Worm (Caenorhabditis elegans) whole organism, L1 larva: Measurements from ENCODE around the gene gfat-1.

Experiments used
- F16B12.6 ChIP-seq: fragments of 150-350 bp; optimal IDR thresholded peaks from 2 replicates; lab custom pipeline; 2014; ENCODE audit warnings: missing biosample characterization, missing genetic modification characterization
- Y116A8C.19 ChIP-seq: sonication (generic microtip); optimal IDR thresholded peaks from 2 replicates; lab custom pipeline; 2016; ENCODE audit warnings: missing compliant biosample characterization, missing genetic modification characterization, borderline replicate concordance
- aha-1 ChIP-seq: fragments of 150-350 bp; optimal IDR thresholded peaks from 2 replicates; lab custom pipeline; 2014; ENCODE audit warnings: missing biosample characterization, missing genetic modification characterization
- aly-2 ChIP-seq: fragments of 150-350 bp; optimal IDR thresholded peaks from 2 replicates; lab custom pipeline; 2014; ENCODE audit warnings: missing biosample characterization, missing genetic modification characterization
- ama-1 ChIP-seq: fragments of 150-350 bp; optimal IDR thresholded peaks from 2 replicates; lab custom pipeline; 2014
- blmp-1 ChIP-seq: fragments of 150-350 bp; optimal IDR thresholded peaks from 2 replicates; lab custom pipeline; 2014; ENCODE audit warnings: missing biosample characterization, missing genetic modification characterization
- ceh-82 ChIP-seq, 3 experiments: fragments of 150-350 bp in 1 of 3; sonication (generic microtip) in 2 of 3; optimal IDR thresholded peaks; 2 replicates each; lab custom pipeline; 2014 to 2017; ENCODE audit warnings: missing biosample characterization in 3 of 3, missing genetic modification characterization in 3 of 3
- ces-1 ChIP-seq: fragments of 150-350 bp; optimal IDR thresholded peaks from 2 replicates; lab custom pipeline; 2014; ENCODE audit warnings: missing biosample characterization, missing genetic modification reagents, missing genetic modification characterization
- dsc-1 ChIP-seq: sonication (generic microtip); optimal IDR thresholded peaks from 2 replicates; lab custom pipeline; 2016; ENCODE audit warnings: mild to moderate bottlenecking, missing genetic modification characterization, missing compliant biosample characterization
- efl-1 ChIP-seq, 4 experiments: fragments of 150-350 bp; optimal IDR thresholded peaks in 3 of 4; peaks in 1 of 4; 1 replicate in 1 of 4; 2 replicates in 3 of 4; lab custom pipeline; 2014; ENCODE audit warnings: missing biosample characterization in 2 of 4, missing genetic modification characterization in 2 of 4, missing genetic modification reagents in 2 of 4
- egl-13 ChIP-seq: sonication (generic microtip); optimal IDR thresholded peaks from 2 replicates; lab custom pipeline; 2016; ENCODE audit warnings: missing genotype, missing genetic modification reagents, missing genetic modification characterization, missing compliant biosample characterization
- elt-2 ChIP-seq: sonication (generic microtip); optimal IDR thresholded peaks from 2 replicates; lab custom pipeline; 2016; ENCODE audit warnings: missing genetic modification characterization, mild to moderate bottlenecking, inconsistent platforms, missing compliant biosample characterization, missing genetic modification reagents
- elt-3 ChIP-seq, 6 experiments: fragments of 150-350 bp in 1 of 6; sonication (generic microtip); optimal IDR thresholded peaks; 2 replicates each; lab custom pipeline; 2017 to 2018; ENCODE audit warnings: missing biosample characterization in 6 of 6, missing genetic modification characterization in 6 of 6, inconsistent platforms in 1 of 6
- fos-1 ChIP-seq: fragments of 150-350 bp; optimal IDR thresholded peaks from 2 replicates; lab custom pipeline; 2014; ENCODE audit warnings: missing biosample characterization, missing genetic modification characterization
- grh-1 ChIP-seq: fragments of 200-800 bp; sonication (Bioruptor generic); IDR thresholded peaks from 2 replicates; pipeline ENCODE4 v1.3.6; 2022; ENCODE audit warnings: missing genetic modification reagents, missing genetic modification characterization, missing compliant biosample characterization
- isw-1 ChIP-seq: fragments of 200-800 bp; sonication (Bioruptor generic); IDR thresholded peaks from 2 replicates; pipeline ENCODE4 v1.3.6; 2022; ENCODE audit warnings: missing genetic modification characterization, missing compliant biosample characterization
- jun-1 ChIP-seq: fragments of 150-350 bp; optimal IDR thresholded peaks from 2 replicates; lab custom pipeline; 2014; ENCODE audit warnings: missing biosample characterization, missing genetic modification reagents, missing genetic modification characterization
- lin-14 ChIP-seq: fragments of 200-800 bp; sonication (Bioruptor generic); optimal IDR thresholded peaks from 2 replicates; lab custom pipeline; 2018; ENCODE audit warnings: mild to moderate bottlenecking, missing genetic modification characterization, moderate library complexity, missing compliant biosample characterization
- lin-35 ChIP-seq, 2 experiments: fragments of 150-350 bp; optimal IDR thresholded peaks; 2 replicates each; lab custom pipeline; 2014; ENCODE audit warnings: missing biosample characterization in 2 of 2, missing genetic modification characterization in 2 of 2, missing genetic modification reagents in 2 of 2
- lin-39 ChIP-seq: fragments of 150-350 bp; optimal IDR thresholded peaks from 2 replicates; lab custom pipeline; 2014; ENCODE audit warnings: missing biosample characterization, missing genetic modification reagents, missing genetic modification characterization
- lir-3 ChIP-seq: sonication (generic microtip); optimal IDR thresholded peaks from 2 replicates; lab custom pipeline; 2016; ENCODE audit warnings: mild to moderate bottlenecking, missing genetic modification characterization, moderate library complexity, missing compliant biosample characterization; ENCODE audit not compliant: poor library complexity
- lsy-2 ChIP-seq, 2 experiments: fragments of 150-350 bp; optimal IDR thresholded peaks; 2 replicates each; lab custom pipeline; 2014; ENCODE audit warnings: missing biosample characterization in 2 of 2, missing genetic modification characterization in 2 of 2
- mdl-1 ChIP-seq, 2 experiments: fragments of 150-350 bp; optimal IDR thresholded peaks; 2 replicates each; lab custom pipeline; 2014 to 2017; ENCODE audit warnings: missing biosample characterization in 2 of 2, missing genetic modification characterization in 2 of 2, inconsistent platforms in 1 of 2
- mep-1 ChIP-seq: fragments of 150-350 bp; optimal IDR thresholded peaks from 2 replicates; lab custom pipeline; 2014; ENCODE audit warnings: missing biosample characterization, missing genetic modification characterization
- nhr-19 ChIP-seq: fragments of 200-800 bp; sonication (Bioruptor generic); conservative IDR thresholded peaks from 2 replicates; pipeline ENCODE4 v1.3.6; 2022; ENCODE audit warnings: missing genetic modification characterization, missing compliant biosample characterization
- nhr-20 ChIP-seq: sonication (generic microtip); optimal IDR thresholded peaks from 2 replicates; lab custom pipeline; 2016; ENCODE audit warnings: mild to moderate bottlenecking, missing genetic modification characterization, missing compliant biosample characterization
- nhr-71 ChIP-seq: sonication (generic microtip); optimal IDR thresholded peaks from 2 replicates; lab custom pipeline; 2016; ENCODE audit warnings: mild to moderate bottlenecking, missing genetic modification characterization, moderate library complexity, missing compliant biosample characterization
- nhr-76 ChIP-seq: sonication (generic microtip); optimal IDR thresholded peaks from 2 replicates; lab custom pipeline; 2017; ENCODE audit warnings: missing biosample characterization, missing genetic modification characterization
- nhr-77 ChIP-seq: fragments of 150-350 bp; optimal IDR thresholded peaks from 2 replicates; lab custom pipeline; 2014; ENCODE audit warnings: missing biosample characterization, missing genetic modification characterization
- nhr-85 ChIP-seq: sonication (generic microtip); peaks from one replicate; lab custom pipeline; 2016; ENCODE audit warnings: missing genetic modification characterization, inconsistent platforms, missing compliant biosample characterization
- nhr-90 ChIP-seq: sonication (generic microtip); optimal IDR thresholded peaks from 2 replicates; lab custom pipeline; 2016; ENCODE audit warnings: mild to moderate bottlenecking, missing genetic modification characterization, missing compliant biosample characterization; ENCODE audit not compliant: poor library complexity
- rnt-1 ChIP-seq: sonication (generic microtip); optimal IDR thresholded peaks from 2 replicates; lab custom pipeline; 2016; ENCODE audit warnings: mild to moderate bottlenecking, missing genetic modification characterization, moderate library complexity, missing compliant biosample characterization
- snpc-4 ChIP-seq: fragments of 150-350 bp; optimal IDR thresholded peaks from 2 replicates; lab custom pipeline; 2014; ENCODE audit warnings: missing biosample characterization, missing genetic modification characterization
- snu-23 ChIP-seq: sonication (generic microtip); optimal IDR thresholded peaks from 2 replicates; lab custom pipeline; 2016; ENCODE audit warnings: missing genetic modification characterization, missing compliant biosample characterization
- swsn-7 ChIP-seq: sonication (generic microtip); optimal IDR thresholded peaks from 2 replicates; lab custom pipeline; 2016; ENCODE audit warnings: missing genetic modification characterization, missing compliant biosample characterization
- tbx-2 ChIP-seq: sonication (generic microtip); optimal IDR thresholded peaks from 2 replicates; lab custom pipeline; 2016; ENCODE audit warnings: missing genetic modification characterization, missing compliant biosample characterization
- unc-130 ChIP-seq: fragments of 150-350 bp; optimal IDR thresholded peaks from 2 replicates; lab custom pipeline; 2017; ENCODE audit warnings: missing biosample characterization, missing genetic modification characterization, inconsistent platforms
- unc-98 ChIP-seq: fragments of 200-800 bp; sonication (Bioruptor generic); IDR thresholded peaks from 2 replicates; pipeline ENCODE4 v1.3.6; 2022; ENCODE audit warnings: missing genetic modification characterization, missing compliant biosample characterization
- xbp-1 ChIP-seq: sonication (generic microtip); optimal IDR thresholded peaks from 2 replicates; lab custom pipeline; 2016; ENCODE audit warnings: missing genetic modification characterization, missing compliant biosample characterization
- zag-1 ChIP-seq: fragments of 150-350 bp; optimal IDR thresholded peaks from 2 replicates; lab custom pipeline; 2014; ENCODE audit warnings: missing biosample characterization, missing genetic modification characterization
- ztf-11 ChIP-seq, 2 experiments: sonication (generic microtip); optimal IDR thresholded peaks; 2 replicates each; lab custom pipeline; 2016 to 2017; ENCODE audit warnings: missing genetic modification characterization in 2 of 2, missing biosample characterization in 1 of 2, missing compliant biosample characterization in 1 of 2

Gene gfat-1

DNA sequence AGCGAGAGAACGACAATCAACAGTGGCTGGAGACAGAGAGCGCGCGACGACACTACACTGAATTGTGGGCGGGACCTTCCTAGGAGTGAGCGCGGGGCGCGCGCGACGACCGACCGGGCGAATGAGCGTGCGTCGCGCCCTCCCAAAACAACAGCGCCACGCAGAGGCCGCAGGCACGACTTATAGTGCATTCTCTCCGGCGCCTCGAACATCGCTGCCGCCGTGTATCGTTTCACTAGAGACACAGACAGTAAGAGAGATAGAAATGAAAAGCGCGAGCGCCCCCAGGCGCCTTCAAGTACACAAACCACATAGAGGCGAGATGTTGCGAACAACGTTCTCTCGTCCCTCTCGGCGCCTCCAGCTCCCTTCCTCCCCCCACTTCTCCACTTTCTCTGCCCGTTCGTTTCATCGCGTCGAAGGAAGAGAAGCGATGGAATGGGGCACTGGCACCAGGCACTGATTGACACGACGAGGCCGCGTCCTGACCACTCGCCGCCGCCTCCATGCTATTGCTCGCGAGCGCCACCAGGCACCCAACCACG, 24.7 kb upstream of the gfat-1 start (continued):
- TF ChIP-seq snu-23 (GFP tag; lab: Kevin White, UChicago) (peak; percentile 68), zag-1 (no peak), nhr-19 (GFP tag; lab: Robert Waterston, UW) (peak; percentile 56), F16B12.6 (tag; lab: Kevin White, UChicago) (peak; percentile 2), ces-1 (no peak), grh-1 (GFP tag; lab: Robert Waterston, UW) (peak; percentile 40; the same call in 1 of the 2 replicates), fos-1 (tag; lab: Kevin White, UChicago) (no peak), ama-1 (no peak), dsc-1 (tag; lab: Kevin White, UChicago) (peak; percentile 16), snpc-4 (tag; lab: Kevin White, UChicago) (peak; percentile 56), aha-1 (tag; lab: Kevin White, UChicago) (no peak), lsy-2 (tag; optimal IDR thresholded peaks at IDR 0.05; lab: Kevin White, UChicago) (peak; percentile 38 to 68), isw-1 (GFP tag; lab: Robert Waterston, UW) (peak; percentile 11; the same call in 1 of the 2 replicates), ztf-11 (tag; optimal IDR thresholded peaks at IDR 0.05; lab: Kevin White, UChicago) (peak in 1 of 2 experiments; percentile 15), mdl-1 (tag; optimal IDR thresholded peaks at IDR 0.05; lab: Kevin White, UChicago) (peak in 1 of 2 experiments; percentile 69)

DNA sequence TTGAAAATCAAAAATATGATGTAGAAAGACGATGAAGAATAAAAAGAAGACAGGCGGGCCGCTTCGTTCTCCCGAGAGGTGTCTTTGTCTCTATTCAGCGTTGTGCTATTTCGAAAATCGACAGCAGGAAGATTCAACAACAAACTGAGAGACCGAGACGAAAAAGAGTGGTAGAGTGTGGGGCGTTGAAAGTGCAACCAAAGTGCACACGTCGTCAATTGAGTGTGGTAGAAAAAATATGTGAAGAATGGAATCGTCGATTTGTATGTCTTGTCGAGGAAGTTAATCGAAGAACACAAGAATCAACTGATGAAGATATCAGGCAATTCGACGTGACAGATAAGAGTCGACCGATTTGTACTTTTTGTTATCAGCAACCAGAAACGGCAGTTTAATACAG, 24.0 kb upstream of the gfat-1 start:
- peak; percentile 11 for TF ChIP-seq xbp-1 (tag; lab: Kevin White, UChicago)
- no peak for TF ChIP-seq lir-3 (tag; lab: Kevin White, UChicago)
- TF ChIP-seq elt-2 (tag; lab: Kevin White, UChicago): peak; percentile 77
- TF ChIP-seq aha-1 (tag; lab: Kevin White, UChicago): no peak
- TF ChIP-seq aly-2 (tag; lab: Kevin White, UChicago): peak; percentile 52
- peak; percentile 50 for TF ChIP-seq unc-130 (tag; lab: Kevin White, UChicago)
- no peak for TF ChIP-seq swsn-7 (tag; lab: Kevin White, UChicago)
- peak in 5 of 6 experiments; percentile 16 to 63 (median 55) for TF ChIP-seq elt-3 (tag; optimal IDR thresholded peaks at IDR 0.05; lab: Kevin White, UChicago)
- TF ChIP-seq blmp-1 (tag; lab: Kevin White, UChicago): peak; percentile 66
- peak; percentile 87 for TF ChIP-seq nhr-85
- TF ChIP-seq lin-14 (GFP tag; lab: Kevin White, UChicago): peak; percentile 83
- TF ChIP-seq lsy-2 (tag; optimal IDR thresholded peaks at IDR 0.05; lab: Kevin White, UChicago): peak; percentile 18 to 39
- peak; percentile 24 for TF ChIP-seq nhr-90 (tag; lab: Kevin White, UChicago)
- peak in 1 of 3 experiments; percentile 32 for TF ChIP-seq ceh-82 (tag; optimal IDR thresholded peaks at IDR 0.05; lab: Kevin White, UChicago)
- peak; percentile 64 for TF ChIP-seq nhr-71
- peak; percentile 62 for TF ChIP-seq nhr-76 (tag; lab: Kevin White, UChicago)
- TF ChIP-seq egl-13 (tag; lab: Kevin White, UChicago): no peak
- peak; percentile 56 for TF ChIP-seq snu-23 (GFP tag; lab: Kevin White, UChicago)
- TF ChIP-seq nhr-77 (tag; lab: Kevin White, UChicago): peak; percentile 33
- peak; percentile 17 to 65 for TF ChIP-seq lin-35 (GFP tag; optimal IDR thresholded peaks at IDR 0.05; lab: Kevin White, UChicago)
- TF ChIP-seq mep-1 (tag; lab: Kevin White, UChicago): peak; percentile 68
- TF ChIP-seq Y116A8C.19 (tag; lab: Kevin White, UChicago): no peak
- TF ChIP-seq nhr-20 (tag; lab: Kevin White, UChicago): peak; percentile 63
- TF ChIP-seq mdl-1 (tag; optimal IDR thresholded peaks at IDR 0.05; lab: Kevin White, UChicago): peak in 1 of 2 experiments; percentile 47
- TF ChIP-seq efl-1 (optimal IDR thresholded peaks at IDR 0.05; lab: Kevin White, UChicago): peak; percentile 20 to 47
- peak in 1 of 2 experiments; percentile 88 for TF ChIP-seq efl-1 (GFP tag; optimal IDR thresholded peaks at IDR 0.05 in 1 of 2; lab: Kevin White, UChicago)
- peak; percentile 34 for TF ChIP-seq tbx-2 (tag; lab: Kevin White, UChicago)
- TF ChIP-seq jun-1 (tag; lab: Kevin White, UChicago): peak; percentile 19
- TF ChIP-seq rnt-1: peak; percentile 7
- TF ChIP-seq snpc-4 (tag; lab: Kevin White, UChicago): peak; percentile 16
- no peak for TF ChIP-seq lin-39 (tag; lab: Kevin White, UChicago)
- TF ChIP-seq unc-98: no peak
